Fruit fly (Drosophila melanogaster) whole organism, embryonic: ENCODE measurements around the gene CG14442.

Experiments
- CG10462 ChIP-seq: fragments of 200-800 bp; sonication (Bioruptor generic); optimal IDR thresholded peaks from 2 replicates; lab custom pipeline; 2016; ENCODE audit warnings: missing biosample characterization, missing genetic modification characterization
- CG10543 ChIP-seq: fragments of 200-800 bp; sonication (Bioruptor generic); optimal IDR thresholded peaks from 3 replicates; lab custom pipeline; 2017; ENCODE audit warnings: missing biosample characterization, mild to moderate bottlenecking, missing genetic modification characterization, moderate library complexity
- CG11247 ChIP-seq: fragments of 200-800 bp; sonication (Bioruptor generic); IDR thresholded peaks from 2 replicates; pipeline ENCODE4 v1.3.6; 2022; ENCODE audit warnings: missing biosample characterization, missing genetic modification characterization
- CG11504 ChIP-seq: fragments of 200-800 bp; sonication (Bioruptor generic); optimal IDR thresholded peaks from 3 replicates; lab custom pipeline; 2019; ENCODE audit warnings: missing biosample characterization, mild to moderate bottlenecking, missing genetic modification characterization, moderate library complexity
- CG12071 ChIP-seq: fragments of 200-800 bp; sonication (Bioruptor generic); optimal IDR thresholded peaks from 3 replicates; lab custom pipeline; 2018; ENCODE audit warnings: missing biosample characterization, mild to moderate bottlenecking, missing genetic modification characterization
- CG15479 ChIP-seq: fragments of 200-800 bp; sonication (Bioruptor generic); optimal IDR thresholded peaks from 3 replicates; lab custom pipeline; 2019; ENCODE audit warnings: missing biosample characterization, mild to moderate bottlenecking, missing genetic modification characterization, moderate library complexity
- CG16863 ChIP-seq: fragments of 200-800 bp; sonication (Bioruptor generic); optimal IDR thresholded peaks from 3 replicates; lab custom pipeline; 2016; ENCODE audit warnings: missing biosample characterization, missing genetic modification characterization
- CG17359 ChIP-seq: fragments of 200-800 bp; sonication (Bioruptor generic); optimal IDR thresholded peaks from 3 replicates; lab custom pipeline; 2018; ENCODE audit warnings: missing biosample characterization, mild to moderate bottlenecking, missing genetic modification characterization, moderate library complexity
- CG1792 ChIP-seq: fragments of 200-800 bp; sonication (Bioruptor generic); optimal IDR thresholded peaks from 2 replicates; lab custom pipeline; 2016; ENCODE audit warnings: missing biosample characterization, missing genetic modification characterization
- CG34224 ChIP-seq: fragments of 200-800 bp; sonication (Bioruptor generic); IDR thresholded peaks from 3 replicates; pipeline ENCODE4 v1.3.6; 2022; ENCODE audit warnings: missing biosample characterization, missing genetic modification characterization; ENCODE audit not compliant: partially characterized antibody
- CG34376 ChIP-seq: fragments of 200-800 bp; sonication (Bioruptor generic); optimal IDR thresholded peaks from 2 replicates; lab custom pipeline; 2018; ENCODE audit warnings: missing biosample characterization, mild to moderate bottlenecking, missing genetic modification characterization
- CG3838 ChIP-seq: fragments of 200-800 bp; sonication (Bioruptor generic); optimal IDR thresholded peaks from 3 replicates; lab custom pipeline; 2016; ENCODE audit warnings: missing biosample characterization, missing genetic modification characterization
- CG5180 ChIP-seq: fragments of 200-800 bp; sonication (Bioruptor generic); optimal IDR thresholded peaks from 3 replicates; lab custom pipeline; 2017; ENCODE audit warnings: missing biosample characterization, missing genetic modification characterization, mild to moderate bottlenecking, moderate library complexity, missing genetic modification reagents
- CG6175 ChIP-seq: fragments of 200-800 bp; sonication (Bioruptor generic); IDR thresholded peaks from 3 replicates; pipeline ENCODE4 v1.3.6; 2022; ENCODE audit warnings: missing biosample characterization, missing genetic modification characterization
- CG6813 ChIP-seq: fragments of 200-800 bp; sonication (Bioruptor generic); optimal IDR thresholded peaks from 2 replicates; lab custom pipeline; 2017; ENCODE audit warnings: missing biosample characterization, missing genetic modification characterization, mild to moderate bottlenecking, moderate library complexity, missing genetic modification reagents
- CG8290 ChIP-seq, 3 experiments: fragments of 200-800 bp; sonication (Bioruptor generic); optimal IDR thresholded peaks; 2 replicates each; lab custom pipeline; 2016 to 2019; ENCODE audit warnings: missing biosample characterization in 3 of 3, missing genetic modification characterization in 3 of 3, mild to moderate bottlenecking in 2 of 3, moderate library complexity in 1 of 3
- CG8478 ChIP-seq: fragments of >200 bp; optimal IDR thresholded peaks from 2 replicates; lab custom pipeline; 2018
- CG9727 ChIP-seq: fragments of 200-800 bp; sonication (Bioruptor generic); optimal IDR thresholded peaks from 3 replicates; lab custom pipeline; 2017; ENCODE audit warnings: missing biosample characterization, mild to moderate bottlenecking, missing genetic modification characterization
- Chrac-16 ChIP-seq: fragments of 200-800 bp; sonication (Bioruptor generic); optimal IDR thresholded peaks from 3 replicates; lab custom pipeline; 2016; ENCODE audit warnings: missing biosample characterization, missing genetic modification characterization
- Deaf1 ChIP-seq: fragments of 200-800 bp; optimal IDR thresholded peaks from 3 replicates; lab custom pipeline; 2019; ENCODE audit warnings: missing biosample characterization, mild to moderate bottlenecking, missing genetic modification characterization, moderate library complexity
- Drgx ChIP-seq: fragments of 200-800 bp; sonication (Bioruptor generic); IDR thresholded peaks from 2 replicates; pipeline ENCODE4 v1.3.6; 2022; ENCODE audit warnings: missing biosample characterization, missing genetic modification characterization
- GATAe ChIP-seq: fragments of 200-800 bp; sonication (Bioruptor generic); conservative IDR thresholded peaks from 2 replicates; pipeline ENCODE4 v1.3.6; 2022; ENCODE audit warnings: missing biosample characterization, missing genetic modification characterization
- HHEX ChIP-seq: fragments of 200-800 bp; sonication (Bioruptor generic); optimal IDR thresholded peaks from 3 replicates; lab custom pipeline; 2017; ENCODE audit warnings: missing biosample characterization, mild to moderate bottlenecking, missing genetic modification characterization, missing genetic modification reagents
- Hr39 ChIP-seq: fragments of >200 bp; optimal IDR thresholded peaks from 2 replicates; lab custom pipeline; 2017
- Stat92E ChIP-seq, 3 experiments: fragments of >200 bp in 2 of 3; fragments of 200-800 bp in 1 of 3; sonication (Bioruptor generic) in 1 of 3; optimal IDR thresholded peaks; 2 replicates each; lab custom pipeline; 2017 to 2019; ENCODE audit warnings: missing biosample characterization in 3 of 3, missing genetic modification characterization in 3 of 3, mild to moderate bottlenecking in 1 of 3, moderate library complexity in 1 of 3
- Tbp ChIP-seq: fragments of >200 bp; optimal IDR thresholded peaks from 2 replicates; lab custom pipeline; 2018; ENCODE audit warnings: missing biosample characterization, missing genetic modification characterization
- Trl ChIP-seq, 3 experiments: fragments of >200 bp in 2 of 3; fragments of 200-800 bp in 1 of 3; sonication (Bioruptor generic) in 1 of 3; optimal IDR thresholded peaks; 2 replicates in 1 of 3; 3 replicates in 2 of 3; lab custom pipeline; 2016 to 2017; ENCODE audit warnings: missing biosample characterization in 1 of 3, missing genetic modification characterization in 1 of 3
- Xrp1 ChIP-seq: fragments of 200-800 bp; sonication (Bioruptor generic); IDR thresholded peaks from 2 replicates; pipeline ENCODE4 v1.3.6; 2022; ENCODE audit warnings: missing biosample characterization, missing genetic modification characterization
- bsh ChIP-seq, 2 experiments: fragments of 200-800 bp; sonication (Bioruptor generic); optimal IDR thresholded peaks; 2 replicates each; lab custom pipeline; 2017 to 2018; ENCODE audit warnings: mild to moderate bottlenecking in 2 of 2, missing biosample characterization in 2 of 2, missing genetic modification characterization in 2 of 2, moderate library complexity in 1 of 2
- cad ChIP-seq: fragments of >200 bp; optimal IDR thresholded peaks from 2 replicates; lab custom pipeline; 2017; ENCODE audit warnings: missing biosample characterization, missing genetic modification characterization
- chm ChIP-seq: fragments of 200-800 bp; sonication (Bioruptor generic); IDR thresholded peaks from 2 replicates; pipeline ENCODE4 v1.3.6; 2022; ENCODE audit warnings: missing biosample characterization, missing genetic modification characterization
- fd64A ChIP-seq: fragments of 200-800 bp; sonication (Bioruptor generic); optimal IDR thresholded peaks from 3 replicates; lab custom pipeline; 2018; ENCODE audit warnings: missing biosample characterization, mild to moderate bottlenecking, missing genetic modification characterization
- hkb ChIP-seq, 2 experiments: fragments of 200-800 bp in 1 of 2; fragments of >200 bp in 1 of 2; sonication (Bioruptor generic) in 1 of 2; IDR thresholded peaks in 1 of 2; optimal IDR thresholded peaks in 1 of 2; 2 replicates each; pipeline versions ENCODE4 v1.3.6 to Lab custom; 2017 to 2022; ENCODE audit warnings: missing biosample characterization in 1 of 2, missing genetic modification characterization in 1 of 2
- lab ChIP-seq: fragments of 200-800 bp; sonication (Bioruptor generic); optimal IDR thresholded peaks from 3 replicates; lab custom pipeline; 2017; ENCODE audit warnings: missing biosample characterization, missing genetic modification characterization, mild to moderate bottlenecking, moderate library complexity, missing genetic modification reagents
- maf-S ChIP-seq: fragments of 200-800 bp; sonication (Bioruptor generic); optimal IDR thresholded peaks from 2 replicates; lab custom pipeline; 2016; ENCODE audit warnings: missing biosample characterization, missing genetic modification characterization
- nom ChIP-seq: fragments of 200-800 bp; sonication (Bioruptor generic); optimal IDR thresholded peaks from 2 replicates; lab custom pipeline; 2017; ENCODE audit warnings: missing biosample characterization, missing genetic modification characterization, mild to moderate bottlenecking, moderate library complexity, missing genetic modification reagents
- salm ChIP-seq: fragments of 200-800 bp; sonication (Bioruptor generic); optimal IDR thresholded peaks from 2 replicates; lab custom pipeline; 2018; ENCODE audit warnings: missing biosample characterization, mild to moderate bottlenecking, missing genetic modification characterization
- sd ChIP-seq: fragments of 200-800 bp; sonication (Bioruptor generic); optimal IDR thresholded peaks from 3 replicates; lab custom pipeline; 2018; ENCODE audit warnings: missing biosample characterization, mild to moderate bottlenecking, missing genetic modification characterization, moderate library complexity
- sug ChIP-seq: fragments of 200-800 bp; optimal IDR thresholded peaks from 2 replicates; lab custom pipeline; 2019; ENCODE audit warnings: missing biosample characterization, mild to moderate bottlenecking, missing genetic modification characterization, moderate library complexity
- zfh2 ChIP-seq: fragments of 200-800 bp; sonication (Bioruptor generic); optimal IDR thresholded peaks from 2 replicates; lab custom pipeline; 2016; ENCODE audit warnings: missing biosample characterization, missing genetic modification characterization

Gene CG14442

DNA sequence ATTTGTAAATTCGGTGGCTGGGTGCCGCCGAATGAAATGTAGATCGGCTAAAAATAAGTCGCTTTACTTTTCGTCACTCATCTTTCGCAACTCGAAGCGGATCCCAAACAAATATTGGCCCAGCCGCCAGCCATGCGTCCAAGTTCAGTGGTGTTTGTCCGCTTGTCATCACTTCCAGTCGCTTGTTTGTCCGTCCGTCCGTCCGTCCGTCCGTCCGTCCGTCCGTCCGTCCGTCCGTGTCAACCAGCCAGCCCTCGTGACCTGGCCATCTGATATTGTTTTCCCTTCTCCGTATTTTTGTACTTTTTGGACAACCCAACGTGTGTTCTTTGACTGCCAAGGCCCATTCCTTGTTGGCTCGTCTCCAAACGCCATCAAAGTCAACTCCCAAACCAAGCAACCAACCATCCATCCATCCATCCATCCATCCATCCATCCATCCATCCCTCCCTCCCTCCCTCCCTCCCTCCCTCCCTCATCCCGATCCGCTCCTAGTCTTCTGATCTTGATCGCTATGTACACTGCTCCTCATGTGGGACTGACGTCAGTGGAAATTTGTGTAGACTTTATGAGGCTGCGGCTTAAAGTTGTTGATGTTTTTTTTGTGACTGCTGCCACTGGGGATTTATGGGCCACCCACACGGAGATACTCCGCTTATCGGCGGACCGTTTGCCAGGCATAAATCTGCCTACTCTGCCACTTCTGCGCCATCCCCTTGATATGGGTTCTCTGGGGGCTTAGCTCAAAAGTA, 38.7 kb upstream of the CG14442 start (continued):
- TF ChIP-seq HHEX (GFP tag; lab: Kevin White, UChicago) (no peak), sug (peak; percentile 42), CG5180 (GFP tag; lab: Kevin White, UChicago) (peak; percentile 5), CG8478 (lab: Kevin White, UChicago) (no peak), Tbp (GFP tag; lab: Kevin White, UChicago) (no peak), CG6175 (no peak), hkb (optimal IDR thresholded peaks at IDR 0.05; lab: Kevin White, UChicago) (no peak), hkb (GFP tag; IDR thresholded peaks at IDR 0.05; lab: Robert Waterston, UW) (no peak), GATAe (GFP tag; lab: Robert Waterston, UW) (no peak), chm (GFP tag; lab: Robert Waterston, UW) (no peak), cad (no peak), zfh2 (GFP tag; lab: Kevin White, UChicago) (no peak), Stat92E (GFP tag; optimal IDR thresholded peaks at IDR 0.05; lab: Kevin White, UChicago) (peak in 1 of 3 experiments; percentile 53), sd (tag; lab: Kevin White, UChicago) (no peak), salm (no peak), Hr39 (lab: Kevin White, UChicago) (peak; percentile 93), CG8290 (GFP tag; optimal IDR thresholded peaks at IDR 0.05; lab: Kevin White, UChicago) (no peak), CG8290 (tag; optimal IDR thresholded peaks at IDR 0.05; lab: Kevin White, UChicago) (peak in 1 of 2 experiments; percentile 38), Chrac-16 (GFP tag; lab: Kevin White, UChicago) (no peak), CG34224 (GFP tag; lab: Robert Waterston, UW) (no peak), CG12071 (GFP tag; lab: Kevin White, UChicago) (no peak), lab (GFP tag; lab: Kevin White, UChicago) (peak; percentile 29), Xrp1 (0 out of 2 replicates have a peak, but pooled peaks have one; percentile 15), CG1792 (GFP tag; lab: Kevin White, UChicago) (no peak), maf-S (no peak), CG10462 (GFP tag; lab: Kevin White, UChicago) (no peak), fd64A (peak; percentile 3), CG6813 (no peak)
- TF ChIP-seq, all 482 proteins: peak for 16

DNA sequence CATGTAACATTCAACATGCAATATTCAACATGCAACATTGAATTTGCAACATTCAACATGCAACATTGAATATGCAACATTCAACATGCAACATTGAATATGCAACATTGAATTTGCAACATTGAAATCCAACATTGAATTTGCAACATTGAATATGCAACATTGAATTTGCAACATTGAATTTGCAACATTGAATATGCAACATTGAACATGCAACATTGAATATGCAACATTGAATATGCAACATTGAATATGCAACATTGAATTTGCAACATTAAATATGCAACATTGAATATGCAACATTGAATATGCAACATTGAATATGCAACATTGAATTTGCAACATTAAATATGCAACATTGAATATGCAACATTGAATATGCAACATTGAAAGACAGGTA, 37.3 kb upstream of the CG14442 start:
- peak; percentile 94 for TF ChIP-seq CG3838
- TF ChIP-seq CG11504 (tag; lab: Kevin White, UChicago): peak; percentile 53

DNA sequence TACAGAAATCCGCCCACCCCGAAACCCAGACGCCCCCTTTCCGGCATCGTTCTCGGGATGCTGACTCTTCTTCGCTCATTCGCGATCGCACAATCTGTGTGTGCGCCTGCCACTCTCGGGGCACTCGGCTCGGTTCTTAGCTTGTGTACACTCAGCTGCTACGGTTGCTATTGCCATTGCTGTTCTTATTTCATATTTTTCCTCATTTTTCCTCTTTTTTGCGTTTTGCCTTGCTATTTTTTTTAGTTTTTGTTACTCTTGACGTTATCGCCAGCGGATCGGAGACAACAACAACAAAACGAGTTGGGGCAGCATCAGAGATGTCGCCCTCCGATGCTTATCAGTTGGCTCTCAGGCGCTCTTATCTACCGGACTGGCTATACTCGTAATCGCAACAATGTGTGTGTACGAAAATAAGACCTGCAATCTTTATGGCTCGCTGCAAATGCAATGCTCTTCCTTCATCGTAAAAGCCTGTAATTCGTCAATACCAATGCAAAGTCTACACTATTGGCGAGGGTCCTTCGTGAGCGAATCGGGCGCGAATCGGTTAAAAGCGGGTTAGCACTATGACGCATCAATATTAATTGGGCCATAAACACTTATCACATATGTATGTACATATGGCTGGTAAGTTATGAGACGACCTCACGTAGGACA, 35.9 kb upstream of the CG14442 start:
- peak; percentile 23 for TF ChIP-seq CG10543 (GFP tag; lab: Kevin White, UChicago)
- TF ChIP-seq CG9727: no peak
- TF ChIP-seq CG17359: no peak
- TF ChIP-seq CG34376 (GFP tag; lab: Kevin White, UChicago): peak; percentile 15
- peak in 1 of 2 experiments; percentile 74 for TF ChIP-seq bsh (GFP tag; optimal IDR thresholded peaks at IDR 0.05; lab: Kevin White, UChicago)
- peak; percentile 72; the same call in 2 of the 3 replicates for TF ChIP-seq CG6175
- peak; percentile 30 for TF ChIP-seq CG15479 (GFP tag; lab: Kevin White, UChicago)
- peak; percentile 82 for TF ChIP-seq Drgx (GFP tag; lab: Robert Waterston, UW)
- TF ChIP-seq nom (GFP tag; lab: Kevin White, UChicago): peak; percentile 75
- peak; percentile 55 for TF ChIP-seq Deaf1
- no peak for TF ChIP-seq CG11247 (GFP tag; lab: Robert Waterston, UW)
- peak in 1 of 2 experiments; percentile 12 for TF ChIP-seq Trl (optimal IDR thresholded peaks at IDR 0.05; lab: Kevin White, UChicago)
- TF ChIP-seq Trl (GFP tag; optimal IDR thresholded peaks at IDR 0.05; lab: Kevin White, UChicago): no peak
- TF ChIP-seq CG16863: no peak
